Fruit fly (Drosophila melanogaster): ENCODE results near the gene JIL-1.
"Not testable (repeated sequence)": the region's sequence is repeated elsewhere in the genome, so short reads cannot be mapped to it uniquely, and the experiment has no call there.

dm6 chr3L:11132055-11132454 is 39.1 kb upstream of the JIL-1 start, which contains the start of gene CG32074:
- TF ChIP-seq psq, insv (optimal IDR thresholded peaks at IDR 0.05): not testable (repeated sequence)
